Fruit fly (Drosophila melanogaster) whole organism, embryonic: ENCODE results near the gene Nagk.

Experiments
- Awh ChIP-seq: fragments of 200-800 bp; sonication (Bioruptor generic); IDR thresholded peaks from 2 replicates; pipeline ENCODE4, ENCODE4 v1.3.6; 2022; ENCODE audit warnings: missing biosample characterization, missing genetic modification characterization
- BtbVII ChIP-seq: fragments of 200-800 bp; sonication (Bioruptor generic); optimal IDR thresholded peaks from 3 replicates; lab custom pipeline; 2017; ENCODE audit warnings: missing biosample characterization, mild to moderate bottlenecking, missing genetic modification characterization
- Bteb2 ChIP-seq: fragments of 200-800 bp; sonication (Bioruptor generic); optimal IDR thresholded peaks from 2 replicates; lab custom pipeline; 2016; ENCODE audit warnings: missing biosample characterization, missing genetic modification characterization
- C15 ChIP-seq: fragments of 200-800 bp; sonication (Bioruptor generic); IDR thresholded peaks from 3 replicates; pipeline ENCODE4 v1.3.6; 2022; ENCODE audit warnings: missing biosample characterization, missing genetic modification characterization
- CG10209 ChIP-seq: fragments of 200-800 bp; sonication (Bioruptor generic); optimal IDR thresholded peaks from 3 replicates; lab custom pipeline; 2017; ENCODE audit warnings: missing biosample characterization, mild to moderate bottlenecking, missing genetic modification characterization, missing genetic modification reagents
- CG10321 ChIP-seq: fragments of 200-800 bp; sonication (Bioruptor generic); IDR thresholded peaks from 2 replicates; pipeline ENCODE4 v1.3.6; 2022; ENCODE audit warnings: missing biosample characterization, missing genetic modification characterization
- CG11247 ChIP-seq: fragments of 200-800 bp; sonication (Bioruptor generic); IDR thresholded peaks from 2 replicates; pipeline ENCODE4 v1.3.6; 2022; ENCODE audit warnings: missing biosample characterization, missing genetic modification characterization
- CG11398 ChIP-seq: fragments of 200-800 bp; sonication (Bioruptor generic); optimal IDR thresholded peaks from 2 replicates; lab custom pipeline; 2016; ENCODE audit warnings: missing biosample characterization, missing genetic modification characterization
- CG12104 ChIP-seq: fragments of 200-800 bp; sonication (Bioruptor generic); optimal IDR thresholded peaks from 3 replicates; lab custom pipeline; 2016; ENCODE audit warnings: missing biosample characterization, missing genetic modification characterization
- CG13123 ChIP-seq: fragments of 200-800 bp; sonication (Bioruptor generic); optimal IDR thresholded peaks from 2 replicates; lab custom pipeline; 2016; ENCODE audit warnings: missing biosample characterization, missing genetic modification characterization
- CG14050 ChIP-seq: fragments of 200-800 bp; sonication (Bioruptor generic); IDR thresholded peaks from 3 replicates; pipeline ENCODE4 v1.3.6; 2022; ENCODE audit warnings: missing biosample characterization, missing genetic modification characterization
- CG14710 ChIP-seq: fragments of 200-800 bp; sonication (Bioruptor generic); optimal IDR thresholded peaks from 3 replicates; lab custom pipeline; 2019; ENCODE audit warnings: missing biosample characterization, mild to moderate bottlenecking, missing genetic modification characterization, moderate library complexity
- CG15601 ChIP-seq: fragments of 200-800 bp; sonication (Bioruptor generic); optimal IDR thresholded peaks from 3 replicates; lab custom pipeline; 2019; ENCODE audit warnings: missing biosample characterization, mild to moderate bottlenecking, missing genetic modification characterization, moderate library complexity
- CG17829 ChIP-seq: fragments of 200-800 bp; optimal IDR thresholded peaks from 2 replicates; lab custom pipeline; 2019; ENCODE audit warnings: missing biosample characterization, mild to moderate bottlenecking, missing genetic modification characterization, moderate library complexity
- CG2875 ChIP-seq: fragments of 200-800 bp; sonication (Bioruptor generic); optimal IDR thresholded peaks from 2 replicates; lab custom pipeline; 2017; ENCODE audit warnings: missing biosample characterization, mild to moderate bottlenecking, missing genetic modification characterization, missing genetic modification reagents
- CG3065 ChIP-seq: fragments of 200-800 bp; sonication (Bioruptor generic); optimal IDR thresholded peaks from 2 replicates; lab custom pipeline; 2016; ENCODE audit warnings: missing biosample characterization, missing genetic modification characterization
- CG31441 ChIP-seq: fragments of 200-800 bp; sonication (Bioruptor generic); IDR thresholded peaks from 2 replicates; pipeline ENCODE4 v1.3.6; 2022; ENCODE audit warnings: missing biosample characterization, missing genetic modification characterization
- CG3995 ChIP-seq: fragments of 200-800 bp; sonication (Bioruptor generic); optimal IDR thresholded peaks from 3 replicates; lab custom pipeline; 2016; ENCODE audit warnings: missing biosample characterization, missing genetic modification characterization
- CG6689 ChIP-seq: fragments of 200-800 bp; sonication (Bioruptor generic); IDR thresholded peaks from 2 replicates; pipeline ENCODE4 v1.3.6; 2022; ENCODE audit warnings: missing biosample characterization, missing genetic modification characterization
- CG7745 ChIP-seq: fragments of 200-800 bp; sonication (Bioruptor generic); optimal IDR thresholded peaks from 2 replicates; lab custom pipeline; 2018; ENCODE audit warnings: missing biosample characterization, mild to moderate bottlenecking, missing genetic modification characterization, moderate library complexity
- CG8089 ChIP-seq: fragments of 200-800 bp; sonication (Bioruptor generic); optimal IDR thresholded peaks from 3 replicates; lab custom pipeline; 2016; ENCODE audit warnings: missing biosample characterization, missing genetic modification characterization
- CG9437 ChIP-seq: fragments of 200-800 bp; sonication (Bioruptor generic); optimal IDR thresholded peaks from 2 replicates; lab custom pipeline; 2018; ENCODE audit warnings: missing biosample characterization, mild to moderate bottlenecking, missing genetic modification characterization
- Dek ChIP-seq: fragments of 200-800 bp; sonication (Bioruptor generic); optimal IDR thresholded peaks from 3 replicates; lab custom pipeline; 2019; ENCODE audit warnings: missing biosample characterization, mild to moderate bottlenecking, missing genetic modification characterization, moderate library complexity
- Dfd ChIP-seq, 2 experiments: fragments of >200 bp; optimal IDR thresholded peaks; 2 replicates each; lab custom pipeline; 2017; ENCODE audit warnings: missing biosample characterization in 2 of 2, missing genetic modification characterization in 2 of 2
- Fer1 ChIP-seq: fragments of 200-800 bp; sonication (Bioruptor generic); optimal IDR thresholded peaks from 2 replicates; lab custom pipeline; 2017; ENCODE audit warnings: missing biosample characterization, mild to moderate bottlenecking, missing genetic modification characterization
- Lim3 ChIP-seq: fragments of 200-800 bp; sonication (Bioruptor generic); IDR thresholded peaks from 2 replicates; pipeline ENCODE4 v1.3.6; 2022; ENCODE audit warnings: missing biosample characterization, missing genetic modification characterization
- MESR4 ChIP-seq: fragments of 200-800 bp; sonication (Bioruptor generic); optimal IDR thresholded peaks from 2 replicates; lab custom pipeline; 2018; ENCODE audit warnings: missing biosample characterization, mild to moderate bottlenecking, missing genetic modification characterization, moderate library complexity
- MTF-1 ChIP-seq: fragments of 200-800 bp; sonication (Bioruptor generic); optimal IDR thresholded peaks from 2 replicates; lab custom pipeline; 2018; ENCODE audit warnings: missing biosample characterization, mild to moderate bottlenecking, missing genetic modification characterization, borderline replicate concordance
- NK7.1 ChIP-seq: fragments of 200-800 bp; sonication (Bioruptor generic); optimal IDR thresholded peaks from 3 replicates; lab custom pipeline; 2016; ENCODE audit warnings: missing biosample characterization, missing genetic modification characterization
- Oli ChIP-seq: fragments of 200-800 bp; sonication (Bioruptor generic); optimal IDR thresholded peaks from 2 replicates; lab custom pipeline; 2018; ENCODE audit warnings: missing biosample characterization, mild to moderate bottlenecking, missing genetic modification characterization, moderate library complexity
- Poxn ChIP-seq: fragments of 200-800 bp; sonication (Bioruptor generic); IDR thresholded peaks from 2 replicates; pipeline ENCODE4 v1.3.6; 2022; ENCODE audit warnings: missing biosample characterization, missing genetic modification characterization
- Ravus ChIP-seq: fragments of 200-800 bp; sonication (Bioruptor generic); IDR thresholded peaks from 2 replicates; pipeline ENCODE4 v1.3.6; 2022; ENCODE audit warnings: missing biosample characterization, missing genetic modification characterization
- Scr ChIP-seq: fragments of 200-800 bp; sonication (Bioruptor generic); IDR thresholded peaks from 2 replicates; pipeline ENCODE4 v1.3.6; 2022; ENCODE audit warnings: missing biosample characterization, missing genetic modification characterization; ENCODE audit not compliant: partially characterized antibody
- Sin3A ChIP-seq: fragments of >200 bp; optimal IDR thresholded peaks from 2 replicates; lab custom pipeline; 2018
- ash1 ChIP-seq: fragments of 200-800 bp; sonication (Bioruptor generic); optimal IDR thresholded peaks from 2 replicates; lab custom pipeline; 2018; ENCODE audit warnings: missing biosample characterization, mild to moderate bottlenecking, missing genetic modification characterization
- en ChIP-seq: fragments of 200-800 bp; sonication (Bioruptor generic); optimal IDR thresholded peaks from 2 replicates; lab custom pipeline; 2016; ENCODE audit warnings: missing biosample characterization, missing genetic modification characterization
- gce ChIP-seq: fragments of 200-800 bp; sonication (Bioruptor generic); IDR thresholded peaks from 3 replicates; pipeline ENCODE4 v1.3.6; 2022; ENCODE audit warnings: missing biosample characterization, missing genetic modification characterization
- gem ChIP-seq: fragments of 200-800 bp; sonication (Bioruptor generic); optimal IDR thresholded peaks from 2 replicates; lab custom pipeline; 2019; ENCODE audit warnings: missing biosample characterization, mild to moderate bottlenecking, missing genetic modification characterization, moderate library complexity
- h ChIP-seq: fragments of >200 bp; optimal IDR thresholded peaks from 2 replicates; lab custom pipeline; 2017
- jumu ChIP-seq: fragments of 200-800 bp; sonication (Bioruptor generic); optimal IDR thresholded peaks from 3 replicates; lab custom pipeline; 2016; ENCODE audit warnings: missing biosample characterization, missing genetic modification characterization
- ken ChIP-seq: fragments of 200-800 bp; sonication (Bioruptor generic); IDR thresholded peaks from 3 replicates; pipeline ENCODE4 v1.3.6; 2022; ENCODE audit warnings: missing biosample characterization, missing genetic modification characterization
- mirr ChIP-seq: fragments of 200-800 bp; sonication (Bioruptor generic); optimal IDR thresholded peaks from 3 replicates; lab custom pipeline; 2018; ENCODE audit warnings: missing biosample characterization, mild to moderate bottlenecking, missing genetic modification characterization
- nau ChIP-seq: fragments of 200-800 bp; sonication (Bioruptor generic); optimal IDR thresholded peaks from 3 replicates; lab custom pipeline; 2017; ENCODE audit warnings: missing biosample characterization, mild to moderate bottlenecking, missing genetic modification characterization, missing genetic modification reagents
- nom ChIP-seq: fragments of 200-800 bp; sonication (Bioruptor generic); optimal IDR thresholded peaks from 2 replicates; lab custom pipeline; 2017; ENCODE audit warnings: missing biosample characterization, missing genetic modification characterization, mild to moderate bottlenecking, moderate library complexity, missing genetic modification reagents
- schlank ChIP-seq: fragments of 200-800 bp; sonication (Bioruptor generic); optimal IDR thresholded peaks from 2 replicates; lab custom pipeline; 2018; ENCODE audit warnings: missing biosample characterization, mild to moderate bottlenecking, missing genetic modification characterization
- slp2 ChIP-seq: fragments of 200-800 bp; sonication (Bioruptor generic); optimal IDR thresholded peaks from 2 replicates; lab custom pipeline; 2016; ENCODE audit warnings: missing biosample characterization, missing genetic modification characterization
- tgo ChIP-seq: fragments of 200-800 bp; sonication (Bioruptor generic); IDR thresholded peaks from 3 replicates; pipeline ENCODE4 v1.3.6; 2022; ENCODE audit warnings: missing biosample characterization, missing genetic modification characterization
- ttk ChIP-seq: fragments of 200-800 bp; sonication (Bioruptor generic); IDR thresholded peaks from 2 replicates; pipeline ENCODE4 v2.1.2; 2022; ENCODE audit warnings: missing biosample characterization, missing genetic modification characterization
- twi ChIP-seq: fragments of 200-800 bp; optimal IDR thresholded peaks from 2 replicates; lab custom pipeline; 2019; ENCODE audit warnings: missing biosample characterization, mild to moderate bottlenecking, missing genetic modification characterization, moderate library complexity
- wor ChIP-seq: fragments of 200-800 bp; sonication (Bioruptor generic); IDR thresholded peaks from 2 replicates; pipeline ENCODE4 v1.3.6; 2022; ENCODE audit warnings: missing biosample characterization, missing genetic modification characterization

Nagk gene

dm6 chr3R:15319912-15320746 is 22.9 kb downstream of the Nagk start, which contains the start of the genes CG6276 and CG44040 (continued):
- TF ChIP-seq Poxn (GFP tag; lab: Robert Waterston, UW) (no peak), nom (peak; percentile 15), CG12104 (GFP tag; lab: Kevin White, UChicago) (peak; percentile 13), CG2875 (GFP tag; lab: Kevin White, UChicago) (peak; percentile 14), Scr (GFP tag; lab: Robert Waterston, UW) (no peak), CG6689 (GFP tag; lab: Robert Waterston, UW) (peak; percentile 74), Lim3 (GFP tag; lab: Robert Waterston, UW) (no peak), CG8089 (peak; percentile 6), CG3065 (GFP tag; lab: Kevin White, UChicago) (no peak), Bteb2 (no peak), wor (no peak), ttk (GFP tag; lab: Robert Waterston, UW) (no peak), CG11398 (peak; percentile 31), jumu (GFP tag; lab: Kevin White, UChicago) (no peak), Sin3A (lab: Kevin White, UChicago) (peak; percentile 8), NK7.1 (GFP tag; lab: Kevin White, UChicago) (no peak), CG11247 (GFP tag; lab: Robert Waterston, UW) (0 out of 2 replicates have a peak, but pooled peaks have one; percentile 16), slp2 (GFP tag; lab: Kevin White, UChicago) (no peak), C15 (GFP tag; lab: Robert Waterston, UW) (no peak), MTF-1 (GFP tag; lab: Kevin White, UChicago) (no peak), Fer1 (GFP tag; lab: Kevin White, UChicago) (peak; percentile 55), h (lab: Kevin White, UChicago) (no peak), CG15601 (tag; lab: Kevin White, UChicago) (peak; percentile 10), CG7745 (tag; lab: Kevin White, UChicago) (no peak), CG3995 (GFP tag; lab: Kevin White, UChicago) (peak; percentile 46), CG13123 (GFP tag; lab: Kevin White, UChicago) (no peak), BtbVII (peak; percentile 65), mirr (GFP tag; lab: Kevin White, UChicago) (no peak), Awh (GFP tag; lab: Robert Waterston, UW) (peak; percentile 39; the same call in 1 of the 2 replicates), schlank (peak; percentile 6), Dek (tag; lab: Kevin White, UChicago) (peak; percentile 35), gce (GFP tag; lab: Robert Waterston, UW) (no peak), ken (GFP tag; lab: Robert Waterston, UW) (no peak), CG14710 (tag; lab: Kevin White, UChicago) (peak; percentile 32), twi (tag; lab: Kevin White, UChicago) (no peak), CG9437 (GFP tag; lab: Kevin White, UChicago) (peak; percentile 51), MESR4 (GFP tag; lab: Kevin White, UChicago) (peak; percentile 63), en (peak; percentile 16), ash1 (no peak), Dfd (GFP tag; optimal IDR thresholded peaks at IDR 0.05; lab: Kevin White, UChicago) (no peak), gem (tag; lab: Kevin White, UChicago) (peak; percentile 64), CG31441 (GFP tag; lab: Robert Waterston, UW) (peak; percentile 39), nau (GFP tag; lab: Kevin White, UChicago) (no peak), Ravus (no peak), tgo (GFP tag; lab: Robert Waterston, UW) (no peak; the same call in 2 of the 3 replicates), CG10321 (GFP tag; lab: Robert Waterston, UW) (no peak), CG17829 (tag; lab: Kevin White, UChicago) (peak; percentile 18), CG14050 (GFP tag; lab: Robert Waterston, UW) (0 out of 3 replicates have a peak, but pooled peaks have one; percentile 30), Oli (peak; percentile 33), CG10209 (GFP tag; lab: Kevin White, UChicago) (peak; percentile 43)
